Worm (Caenorhabditis elegans) whole organism, young adult: Measurements from ENCODE around the gene srh-173.

ENCODE experiments used
- B0336.3 ChIP-seq: fragments of 200-800 bp; sonication (Bioruptor generic); IDR thresholded peaks from 2 replicates; pipeline ENCODE4 v1.3.6; 2022; ENCODE audit warnings: missing genetic modification characterization, missing compliant biosample characterization
- F57A8.1 ChIP-seq: fragments of 200-800 bp; sonication (Bioruptor generic); optimal IDR thresholded peaks from 2 replicates; lab custom pipeline; 2018; ENCODE audit warnings: mild to moderate bottlenecking, missing genetic modification characterization, moderate library complexity, missing compliant biosample characterization
- lsl-1 ChIP-seq: fragments of 200-800 bp; sonication (Bioruptor generic); optimal IDR thresholded peaks from 2 replicates; lab custom pipeline; 2018; ENCODE audit warnings: mild to moderate bottlenecking, missing genetic modification characterization, moderate library complexity, missing compliant biosample characterization
- madf-3 ChIP-seq: fragments of 200-800 bp; sonication (Bioruptor generic); IDR thresholded peaks from 2 replicates; pipeline ENCODE4 v1.3.6; 2022; ENCODE audit warnings: missing genetic modification reagents, missing genetic modification characterization, missing compliant biosample characterization
- snpc-3.4 ChIP-seq: sonication (generic microtip); optimal IDR thresholded peaks from 2 replicates; lab custom pipeline; 2017; ENCODE audit warnings: missing genetic modification characterization, mild to moderate bottlenecking, missing compliant biosample characterization, antibody characterized with exemption, moderate library complexity, missing genotype, missing genetic modification reagents
- somi-1 ChIP-seq: fragments of 200-800 bp; sonication (Bioruptor generic); optimal IDR thresholded peaks from 2 replicates; lab custom pipeline; 2018; ENCODE audit warnings: mild to moderate bottlenecking, missing genetic modification characterization, missing compliant biosample characterization
- zfh-2 ChIP-seq: fragments of 200-800 bp; sonication (Bioruptor generic); conservative IDR thresholded peaks from 2 replicates; pipeline ENCODE4 v1.3.6; 2022; ENCODE audit warnings: missing genetic modification reagents, missing genetic modification characterization, missing compliant biosample characterization

ce11 chrV:19972984-19973383, at the start of gene srh-173:
- TF ChIP-seq somi-1: no peak
- TF ChIP-seq B0336.3: no peak
- TF ChIP-seq madf-3: no peak
- TF ChIP-seq F57A8.1: no peak
- no peak for TF ChIP-seq snpc-3.4 (tag; lab: Kevin White, UChicago)
- TF ChIP-seq lsl-1 (GFP tag; lab: Kevin White, UChicago): no peak
- no peak for TF ChIP-seq zfh-2
